Fruit fly (Drosophila melanogaster) whole organism, pupa: ENCODE results near the gene CG34280.

Experiments used
- CG10348 ChIP-seq: fragments of 200-800 bp; sonication (Bioruptor generic); IDR thresholded peaks from 2 replicates; pipeline ENCODE4 v1.3.6; 2022; ENCODE audit warnings: missing biosample characterization, missing genetic modification characterization
- CG12605 ChIP-seq: fragments of 200-800 bp; sonication (Bioruptor generic); IDR thresholded peaks from 2 replicates; pipeline ENCODE4 v1.3.6; 2022; ENCODE audit warnings: missing biosample characterization, missing genetic modification characterization
- CG13204 ChIP-seq: fragments of 200-800 bp; sonication (Bioruptor generic); optimal IDR thresholded peaks from 2 replicates; lab custom pipeline; 2018; ENCODE audit warnings: missing biosample characterization, mild to moderate bottlenecking, missing genetic modification characterization, moderate library complexity
- CG14655 ChIP-seq: fragments of 200-800 bp; sonication (Bioruptor generic); optimal IDR thresholded peaks from 3 replicates; lab custom pipeline; 2017; ENCODE audit warnings: mild to moderate bottlenecking, missing biosample characterization, missing genetic modification reagents, missing genetic modification characterization
- CG15710 ChIP-seq: fragments of 200-800 bp; sonication (Bioruptor generic); optimal IDR thresholded peaks from 2 replicates; lab custom pipeline; 2018; ENCODE audit warnings: missing biosample characterization, mild to moderate bottlenecking, missing genetic modification characterization, moderate library complexity
- CG17806 ChIP-seq: fragments of 200-800 bp; sonication (Bioruptor generic); optimal IDR thresholded peaks from 2 replicates; lab custom pipeline; 2018; ENCODE audit warnings: missing biosample characterization, mild to moderate bottlenecking, missing genetic modification characterization, moderate library complexity
- CG32121 ChIP-seq: fragments of 200-800 bp; sonication (Bioruptor generic); IDR thresholded peaks from 2 replicates; pipeline ENCODE4 v1.3.6; 2022; ENCODE audit warnings: missing biosample characterization, missing genetic modification characterization
- CG34367 ChIP-seq: fragments of 200-800 bp; sonication (Bioruptor generic); optimal IDR thresholded peaks from 2 replicates; lab custom pipeline; 2018; ENCODE audit warnings: missing biosample characterization, mild to moderate bottlenecking, missing genetic modification characterization
- CG4496 ChIP-seq: fragments of 200-800 bp; sonication (Bioruptor generic); IDR thresholded peaks from 3 replicates; pipeline ENCODE4 v1.3.6; 2022; ENCODE audit warnings: missing biosample characterization, missing genetic modification characterization
- CG8159 ChIP-seq: fragments of 200-800 bp; sonication (Bioruptor generic); optimal IDR thresholded peaks from 3 replicates; lab custom pipeline; 2018; ENCODE audit warnings: missing biosample characterization, mild to moderate bottlenecking, missing genetic modification characterization, moderate library complexity
- CG8301 ChIP-seq: fragments of 200-800 bp; sonication (Bioruptor generic); optimal IDR thresholded peaks from 2 replicates; lab custom pipeline; 2018; ENCODE audit warnings: missing biosample characterization, mild to moderate bottlenecking, missing genetic modification characterization
- CG9948 ChIP-seq: fragments of 200-800 bp; sonication (Bioruptor generic); optimal IDR thresholded peaks from 2 replicates; lab custom pipeline; 2018; ENCODE audit warnings: missing biosample characterization, mild to moderate bottlenecking, missing genetic modification characterization, moderate library complexity
- D1 ChIP-seq: fragments of 200-800 bp; sonication (Bioruptor generic); optimal IDR thresholded peaks from 2 replicates; lab custom pipeline; 2018; ENCODE audit warnings: missing biosample characterization, mild to moderate bottlenecking, missing genetic modification characterization, moderate library complexity
- EcR ChIP-seq: fragments of 200-800 bp; sonication (Bioruptor generic); optimal IDR thresholded peaks from 3 replicates; lab custom pipeline; 2019; ENCODE audit warnings: missing biosample characterization, missing genetic modification characterization, mild to moderate bottlenecking, moderate library complexity, missing genetic modification reagents
- Ets98B ChIP-seq: fragments of 200-800 bp; sonication (Bioruptor generic); IDR thresholded peaks from 2 replicates; pipeline ENCODE4 v1.3.6; 2022; ENCODE audit warnings: missing biosample characterization, missing genetic modification characterization
- Pif1A ChIP-seq: fragments of 200-800 bp; sonication (Bioruptor generic); optimal IDR thresholded peaks from 3 replicates; lab custom pipeline; 2016; ENCODE audit warnings: missing biosample characterization, missing genetic modification characterization
- Pif1B ChIP-seq: fragments of 200-800 bp; sonication (Bioruptor generic); optimal IDR thresholded peaks from 3 replicates; lab custom pipeline; 2016; ENCODE audit warnings: missing biosample characterization, missing genetic modification characterization
- Snoo ChIP-seq: fragments of 200-800 bp; sonication (Bioruptor generic); optimal IDR thresholded peaks from 3 replicates; lab custom pipeline; 2017; ENCODE audit warnings: missing biosample characterization, mild to moderate bottlenecking, missing genetic modification characterization, inconsistent platforms
- fd96Ca ChIP-seq: fragments of 200-800 bp; sonication (Bioruptor generic); IDR thresholded peaks from 3 replicates; pipeline ENCODE4 v1.3.6; 2022; ENCODE audit warnings: missing biosample characterization, missing genetic modification characterization
- gl ChIP-seq: fragments of 200-800 bp; sonication (Bioruptor generic); optimal IDR thresholded peaks from 2 replicates; lab custom pipeline; 2018; ENCODE audit warnings: missing biosample characterization, mild to moderate bottlenecking, missing genetic modification characterization
- rn ChIP-seq: fragments of 200-800 bp; sonication (Bioruptor generic); IDR thresholded peaks from 2 replicates; pipeline ENCODE4 v1.3.6; 2022; ENCODE audit warnings: missing biosample characterization, missing genetic modification characterization

Gene CG34280

dm6 chr3R:17430481-17430880 lies 27.0 kb upstream of the CG34280 start:
- TF ChIP-seq CG8159 (tag; lab: Kevin White, UChicago) = no peak
- TF ChIP-seq Pif1B = no peak
- no peak for TF ChIP-seq CG9948
- TF ChIP-seq CG14655 (GFP tag; lab: Kevin White, UChicago) = peak; percentile 41
- no peak for TF ChIP-seq rn (GFP tag; lab: Robert Waterston, UW)
- peak; percentile 74; the same call in 2 of the 3 replicates for TF ChIP-seq CG4496 (GFP tag; lab: Robert Waterston, UW)
- no peak for TF ChIP-seq CG10348 (GFP tag; lab: Robert Waterston, UW)
- TF ChIP-seq CG32121 (GFP tag; lab: Robert Waterston, UW) = peak; percentile 60
- TF ChIP-seq CG17806 (tag; lab: Kevin White, UChicago) = no peak
- no peak for TF ChIP-seq gl
- no peak for TF ChIP-seq CG12605 (GFP tag; lab: Robert Waterston, UW)
- no peak for TF ChIP-seq D1
- TF ChIP-seq EcR (GFP tag; lab: Kevin White, UChicago) = no peak
- TF ChIP-seq CG34367 = no peak
- TF ChIP-seq CG15710 (tag; lab: Kevin White, UChicago) = no peak
- TF ChIP-seq CG8301 (tag; lab: Kevin White, UChicago) = peak; percentile 58
- no peak for TF ChIP-seq CG13204
- no peak; the same call in 2 of the 3 replicates for TF ChIP-seq fd96Ca (GFP tag; lab: Robert Waterston, UW)
- TF ChIP-seq Pif1A (GFP tag; lab: Kevin White, UChicago) = no peak
- TF ChIP-seq Snoo (tag; lab: Kevin White, UChicago) = no peak
- TF ChIP-seq Ets98B (GFP tag; lab: Robert Waterston, UW) = peak; percentile 64

- no peak for TF ChIP-seq CG32121 (GFP tag; lab: Robert Waterston, UW)
- TF ChIP-seq Pif1A (GFP tag; lab: Kevin White, UChicago) = no peak
- no peak for TF ChIP-seq Snoo (tag; lab: Kevin White, UChicago)
- TF ChIP-seq CG17806 (tag; lab: Kevin White, UChicago) = no peak
- no peak for TF ChIP-seq CG12605 (GFP tag; lab: Robert Waterston, UW)
- no peak for TF ChIP-seq CG14655 (GFP tag; lab: Kevin White, UChicago)
- TF ChIP-seq CG15710 (tag; lab: Kevin White, UChicago) = no peak
- no peak for TF ChIP-seq rn (GFP tag; lab: Robert Waterston, UW)
- no peak for TF ChIP-seq Ets98B (GFP tag; lab: Robert Waterston, UW)
- no peak for TF ChIP-seq D1
- no peak for TF ChIP-seq CG8159 (tag; lab: Kevin White, UChicago)
- no peak for TF ChIP-seq gl
- TF ChIP-seq CG34367 = no peak
These were observed 22.7 kb upstream of the CG34280 start for dm6 chr3R:17426265-17426664.

dm6 chr3R:17425417-17425915 lies 21.9 kb upstream of the CG34280 start, which contains the start of gene cysu:
Gene cysu (plus strand): TSS chr3R:17425768.
- TF ChIP-seq CG8159 (tag; lab: Kevin White, UChicago) (no peak), D1 (no peak), CG13204 (no peak), CG15710 (tag; lab: Kevin White, UChicago) (no peak), CG8301 (tag; lab: Kevin White, UChicago) (no peak), fd96Ca (GFP tag; lab: Robert Waterston, UW) (no peak), EcR (GFP tag; lab: Kevin White, UChicago) (no peak), CG12605 (GFP tag; lab: Robert Waterston, UW) (no peak), CG9948 (no peak)

- no peak for TF ChIP-seq Pif1A (GFP tag; lab: Kevin White, UChicago)
- no peak for TF ChIP-seq EcR (GFP tag; lab: Kevin White, UChicago)
- no peak for TF ChIP-seq gl
- TF ChIP-seq CG32121 (GFP tag; lab: Robert Waterston, UW) = no peak
- no peak for TF ChIP-seq D1
- TF ChIP-seq CG8301 (tag; lab: Kevin White, UChicago) = no peak
These were observed 18.6 kb upstream of the CG34280 start, which contains the start of gene CG14332 for dm6 chr3R:17422102-17422501. Gene CG14332 (minus strand): TSS chr3R:17422202.

dm6 chr3R:17420338-17420737 lies 16.8 kb upstream of the CG34280 start, which contains the start of gene CG42835:
Gene CG42835 (plus strand): TSS chr3R:17420638.
- no peak for TF ChIP-seq Pif1A (GFP tag; lab: Kevin White, UChicago)
- TF ChIP-seq CG10348 (GFP tag; lab: Robert Waterston, UW) = no peak
- TF ChIP-seq CG8159 (tag; lab: Kevin White, UChicago) = no peak
- TF ChIP-seq gl = no peak

dm6 chr3R:17418459-17418858 lies 14.9 kb upstream of the CG34280 start, which contains the start of gene CG42834:
Gene CG42834 (plus strand): TSS chr3R:17418759.
- TF ChIP-seq CG14655 (GFP tag; lab: Kevin White, UChicago) (no peak), CG32121 (GFP tag; lab: Robert Waterston, UW) (no peak), CG9948 (no peak), CG4496 (GFP tag; lab: Robert Waterston, UW) (no peak), D1 (no peak), Ets98B (GFP tag; lab: Robert Waterston, UW) (no peak), fd96Ca (GFP tag; lab: Robert Waterston, UW) (no peak), EcR (GFP tag; lab: Kevin White, UChicago) (no peak), rn (GFP tag; lab: Robert Waterston, UW) (no peak), CG12605 (GFP tag; lab: Robert Waterston, UW) (no peak), CG13204 (no peak), Pif1A (GFP tag; lab: Kevin White, UChicago) (no peak), CG10348 (GFP tag; lab: Robert Waterston, UW) (no peak)
